Worm (Caenorhabditis elegans): ENCODE results near the gene F44B9.10.

The F44B9.10 gene

DNA sequence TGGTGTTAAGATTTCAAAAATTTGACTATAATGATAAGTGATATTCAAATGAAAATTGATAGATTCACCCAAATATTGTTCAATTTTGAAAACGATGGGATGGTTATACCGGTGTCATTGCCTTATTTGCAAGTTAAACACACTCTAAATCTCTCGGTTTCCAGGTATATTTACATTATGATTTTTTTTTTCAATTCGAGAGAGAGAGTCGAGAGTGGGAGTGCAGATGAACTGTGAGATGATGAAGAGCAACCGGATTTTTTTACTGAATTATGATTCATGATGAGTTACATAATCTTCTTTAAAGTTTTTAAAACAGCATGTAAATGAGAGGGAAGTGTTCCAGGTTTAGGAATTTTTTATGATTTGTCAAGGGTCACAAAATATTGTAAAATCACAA, at the start of gene F44B9.10:
Gene F44B9.10 (minus strand): TSS at position 101 of the 400 bp plus-strand sequence.
- no peak for TF ChIP-seq pqm-1 (tag; optimal IDR thresholded peaks at IDR 0.05)
- TF ChIP-seq che-1 (tag; optimal IDR thresholded peaks at IDR 0.05), result no peak
- no peak for TF ChIP-seq T23F11.4 (GFP tag; optimal IDR thresholded peaks at IDR 0.05)
- TF ChIP-seq fkh-6 (tag; optimal IDR thresholded peaks at IDR 0.05), result no peak
- TF ChIP-seq ama-1 (optimal IDR thresholded peaks at IDR 0.05), result no peak
- no peak for TF ChIP-seq pag-3 (tag; optimal IDR thresholded peaks at IDR 0.05; ENCODE audit: borderline replicate concordance)
- no peak for TF ChIP-seq ceh-48 (tag; optimal IDR thresholded peaks at IDR 0.05)
- no peak for TF ChIP-seq ttx-3 (tag; optimal IDR thresholded peaks at IDR 0.05)
- TF ChIP-seq nfya-1 (tag; optimal IDR thresholded peaks at IDR 0.05), result no peak
- TF ChIP-seq sdc-2 (tag; optimal IDR thresholded peaks at IDR 0.05), result no peak
- TF ChIP-seq hlh-30 (tag; optimal IDR thresholded peaks at IDR 0.05; ENCODE audit: insufficient read depth), result no peak
- TF ChIP-seq pax-1 (tag; optimal IDR thresholded peaks at IDR 0.05), result no peak

ce11 chrIII:8080165-8080738, 46.8 kb upstream of the F44B9.10 start, which contains the start of the genes dcr-1 and apc-2:
Gene dcr-1, minus strand, starts transcription at chrIII:8080281.
Gene apc-2, plus strand, starts transcription at chrIII:8080629.
- TF ChIP-seq pat-9 (tag; optimal IDR thresholded peaks at IDR 0.05), result no peak
- no peak for TF ChIP-seq eyg-1 (tag; optimal IDR thresholded peaks at IDR 0.05)
- TF ChIP-seq ceh-22 (tag; optimal IDR thresholded peaks at IDR 0.05), result no peak
- no peak for TF ChIP-seq T23F11.4 (GFP tag; optimal IDR thresholded peaks at IDR 0.05)
- TF ChIP-seq sdc-2 (tag; optimal IDR thresholded peaks at IDR 0.05), result no peak
- no peak for TF ChIP-seq dve-1 (tag; optimal IDR thresholded peaks at IDR 0.05)

DNA sequence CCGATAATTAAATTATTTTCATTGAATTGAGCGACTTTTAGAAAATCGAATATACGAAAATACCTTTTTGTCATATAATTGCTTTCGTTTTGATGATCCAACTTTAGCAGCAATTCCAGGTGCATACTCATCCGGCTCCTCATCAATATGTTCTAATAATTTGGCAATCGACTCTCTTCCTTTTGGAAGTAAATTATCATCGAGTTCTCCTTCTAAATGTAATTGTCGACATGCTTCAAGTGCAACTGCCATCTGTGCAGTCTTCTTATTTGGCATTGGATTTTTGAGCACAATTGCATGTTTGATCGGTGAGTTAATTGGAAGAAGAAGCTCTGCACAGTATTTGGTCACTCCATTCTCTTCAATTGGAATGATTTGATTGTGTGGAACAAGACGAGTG, 43.7 kb upstream of the F44B9.10 start:
- TF ChIP-seq T23F11.4 (GFP tag; optimal IDR thresholded peaks at IDR 0.05) (no peak), nhr-11 (tag; optimal IDR thresholded peaks at IDR 0.05) (no peak), ceh-45 (GFP tag; IDR thresholded peaks at IDR 0.05) (no peak)

DNA sequence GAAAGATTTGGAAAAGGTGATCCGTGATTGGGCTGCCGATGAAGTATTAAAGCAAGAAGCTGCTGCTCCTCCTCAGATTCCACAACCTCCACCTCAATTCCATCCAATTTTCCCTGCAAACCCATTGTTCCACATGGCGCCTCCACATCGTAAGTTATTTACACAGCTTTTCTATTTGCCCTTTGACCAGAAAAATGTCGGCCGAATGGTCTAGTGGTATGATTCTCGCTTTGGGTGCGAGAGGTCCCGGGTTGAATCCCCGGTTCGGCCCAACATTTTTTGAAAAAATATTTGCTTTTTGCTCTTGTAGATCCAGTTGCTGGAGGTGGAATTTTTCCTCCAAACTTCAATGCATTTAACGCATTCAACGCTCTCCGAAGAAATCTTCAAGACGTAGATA, 35.8 kb upstream of the F44B9.10 start:
- TF ChIP-seq hlh-13 (GFP tag; optimal IDR thresholded peaks at IDR 0.05), result no peak
- peak; percentile 72 for TF ChIP-seq pros-1 (tag; optimal IDR thresholded peaks at IDR 0.05)
- peak; percentile 32 for TF ChIP-seq ceh-6 (GFP tag; optimal IDR thresholded peaks at IDR 0.05)
- no peak for TF ChIP-seq npax-4 (tag; optimal IDR thresholded peaks at IDR 0.05)
- no peak for TF ChIP-seq pha-4 (tag; optimal IDR thresholded peaks at IDR 0.05)

- TF ChIP-seq pat-9 (tag; optimal IDR thresholded peaks at IDR 0.05) (no peak), ceh-24 (tag; optimal IDR thresholded peaks at IDR 0.05) (no peak), ceh-6 (GFP tag; optimal IDR thresholded peaks at IDR 0.05) (no peak), pros-1 (tag; optimal IDR thresholded peaks at IDR 0.05) (no peak), ceh-45 (GFP tag; IDR thresholded peaks at IDR 0.05) (no peak), ceh-9 (tag; optimal IDR thresholded peaks at IDR 0.05) (no peak), sdc-2 (tag; optimal IDR thresholded peaks at IDR 0.05) (no peak), ahr-1 (tag; optimal IDR thresholded peaks at IDR 0.05) (no peak), npax-4 (tag; optimal IDR thresholded peaks at IDR 0.05) (no peak), gmeb-2 (tag; optimal IDR thresholded peaks at IDR 0.05) (no peak), ceh-22 (tag; optimal IDR thresholded peaks at IDR 0.05) (no peak), C38D4.7 (GFP tag; optimal IDR thresholded peaks at IDR 0.05) (no peak), syd-9 (tag; optimal IDR thresholded peaks at IDR 0.05) (no peak), ceh-19 (GFP tag; optimal IDR thresholded peaks at IDR 0.05) (no peak), fkh-10 (GFP tag; optimal IDR thresholded peaks at IDR 0.05) (no peak), unc-86 (tag; optimal IDR thresholded peaks at IDR 0.05) (no peak)
Observed at ce11 chrIII:8067798-8068197, 34.4 kb upstream of the F44B9.10 start.

- no peak for TF ChIP-seq ceh-34 (tag; optimal IDR thresholded peaks at IDR 0.05)
- TF ChIP-seq odd-2 (tag; optimal IDR thresholded peaks at IDR 0.05), result no peak
- TF ChIP-seq ceh-19 (GFP tag; optimal IDR thresholded peaks at IDR 0.05), result no peak
- TF ChIP-seq dmd-4 (tag; optimal IDR thresholded peaks at IDR 0.05; ENCODE audit: borderline replicate concordance), result no peak
- no peak for TF ChIP-seq ceh-14 (tag; optimal IDR thresholded peaks at IDR 0.05)
- TF ChIP-seq ztf-16 (tag; optimal IDR thresholded peaks at IDR 0.05), result no peak
Observed at ce11 chrIII:8066989-8067388, 33.6 kb upstream of the F44B9.10 start, which contains the start of gene pros-1. Gene pros-1, plus strand, starts transcription at chrIII:8067289.
